Fruit fly (Drosophila melanogaster) whole organism, embryonic: Measurements from ENCODE around the gene mldr.

Source experiments
- Abd-B ChIP-seq: fragments of 200-800 bp; sonication (Bioruptor generic); optimal IDR thresholded peaks from 2 replicates; lab custom pipeline; 2018; ENCODE audit warnings: missing biosample characterization, mild to moderate bottlenecking, missing genetic modification characterization, moderate library complexity
- Ada2b ChIP-seq: fragments of 200-800 bp; sonication (Bioruptor generic); IDR thresholded peaks from 2 replicates; pipeline ENCODE4 v1.3.6; 2022; ENCODE audit warnings: missing biosample characterization, missing genetic modification characterization
- Aef1 ChIP-seq: fragments of 200-800 bp; sonication (Bioruptor generic); IDR thresholded peaks from 3 replicates; pipeline ENCODE4 v1.3.6; 2022; ENCODE audit warnings: missing biosample characterization, missing genetic modification characterization
- CG11247 ChIP-seq: fragments of 200-800 bp; sonication (Bioruptor generic); IDR thresholded peaks from 2 replicates; pipeline ENCODE4 v1.3.6; 2022; ENCODE audit warnings: missing biosample characterization, missing genetic modification characterization
- CG12104 ChIP-seq: fragments of 200-800 bp; sonication (Bioruptor generic); optimal IDR thresholded peaks from 3 replicates; lab custom pipeline; 2016; ENCODE audit warnings: missing biosample characterization, missing genetic modification characterization
- CG12744 ChIP-seq: fragments of 200-800 bp; sonication (Bioruptor generic); optimal IDR thresholded peaks from 2 replicates; lab custom pipeline; 2016; ENCODE audit warnings: missing biosample characterization, missing genetic modification characterization
- CG12769 ChIP-seq: fragments of 200-800 bp; sonication (Bioruptor generic); optimal IDR thresholded peaks from 2 replicates; lab custom pipeline; 2019; ENCODE audit warnings: missing biosample characterization, mild to moderate bottlenecking, missing genetic modification characterization, moderate library complexity
- CG13296 ChIP-seq: fragments of 200-800 bp; sonication (Bioruptor generic); optimal IDR thresholded peaks from 3 replicates; lab custom pipeline; 2018; ENCODE audit warnings: missing biosample characterization, mild to moderate bottlenecking, missing genetic modification characterization
- CG18262 ChIP-seq: fragments of 200-800 bp; optimal IDR thresholded peaks from 3 replicates; lab custom pipeline; 2019; ENCODE audit warnings: missing biosample characterization, mild to moderate bottlenecking, missing genetic modification characterization, moderate library complexity
- CG2116 ChIP-seq: fragments of 200-800 bp; sonication (Bioruptor generic); optimal IDR thresholded peaks from 3 replicates; lab custom pipeline; 2018; ENCODE audit warnings: missing biosample characterization, mild to moderate bottlenecking, missing genetic modification characterization
- CG30403 ChIP-seq: fragments of 200-800 bp; sonication (Bioruptor generic); optimal IDR thresholded peaks from 3 replicates; lab custom pipeline; 2016; ENCODE audit warnings: missing biosample characterization, missing genetic modification characterization
- CG32767 ChIP-seq: fragments of 200-800 bp; sonication (Bioruptor generic); IDR thresholded peaks from 2 replicates; pipeline ENCODE4 v1.3.6; 2022; ENCODE audit warnings: missing biosample characterization, missing genetic modification characterization
- CG4328 ChIP-seq: fragments of 200-800 bp; sonication (Bioruptor generic); optimal IDR thresholded peaks from 3 replicates; lab custom pipeline; 2017; ENCODE audit warnings: missing biosample characterization, missing genetic modification reagents, missing genetic modification characterization
- CG43689 ChIP-seq: fragments of 200-800 bp; sonication (Bioruptor generic); IDR thresholded peaks from 2 replicates; pipeline ENCODE4 v1.3.6; 2022; ENCODE audit warnings: missing biosample characterization, missing genetic modification characterization
- CG6813 ChIP-seq: fragments of 200-800 bp; sonication (Bioruptor generic); optimal IDR thresholded peaks from 2 replicates; lab custom pipeline; 2017; ENCODE audit warnings: missing biosample characterization, missing genetic modification characterization, mild to moderate bottlenecking, moderate library complexity, missing genetic modification reagents
- CG9215 ChIP-seq: fragments of 200-800 bp; sonication (Bioruptor generic); IDR thresholded peaks from 2 replicates; pipeline ENCODE4 v1.3.6; 2022; ENCODE audit warnings: missing biosample characterization, missing genetic modification characterization
- Gsc ChIP-seq: fragments of 200-800 bp; sonication (Bioruptor generic); IDR thresholded peaks from 2 replicates; pipeline ENCODE4 v1.3.6; 2022; ENCODE audit warnings: missing biosample characterization, missing genetic modification characterization
- HLH4C ChIP-seq: fragments of 200-800 bp; sonication (Bioruptor generic); IDR thresholded peaks from 3 replicates; pipeline ENCODE4 v1.3.6; 2022; ENCODE audit warnings: missing biosample characterization, missing genetic modification characterization; ENCODE audit not compliant: partially characterized antibody
- Hsf ChIP-seq: fragments of 200-800 bp; sonication (Bioruptor generic); optimal IDR thresholded peaks from 3 replicates; lab custom pipeline; 2016; ENCODE audit warnings: missing biosample characterization, missing genetic modification characterization
- Lim3 ChIP-seq: fragments of 200-800 bp; sonication (Bioruptor generic); IDR thresholded peaks from 2 replicates; pipeline ENCODE4 v1.3.6; 2022; ENCODE audit warnings: missing biosample characterization, missing genetic modification characterization
- Meics ChIP-seq: fragments of 200-800 bp; sonication (Bioruptor generic); optimal IDR thresholded peaks from 2 replicates; lab custom pipeline; 2017; ENCODE audit warnings: missing biosample characterization, mild to moderate bottlenecking, missing genetic modification characterization
- Usf ChIP-seq: fragments of 200-800 bp; sonication (Bioruptor generic); optimal IDR thresholded peaks from 2 replicates; lab custom pipeline; 2017; ENCODE audit warnings: missing genotype, missing biosample characterization, missing genetic modification characterization
- Vsx1 ChIP-seq: fragments of 200-800 bp; sonication (Bioruptor generic); optimal IDR thresholded peaks from 2 replicates; lab custom pipeline; 2017; ENCODE audit warnings: missing biosample characterization, mild to moderate bottlenecking, missing genetic modification characterization, missing genetic modification reagents
- Xbp1 ChIP-seq: fragments of 200-800 bp; sonication (Bioruptor generic); optimal IDR thresholded peaks from 3 replicates; lab custom pipeline; 2016; ENCODE audit warnings: missing biosample characterization, mild to moderate bottlenecking, missing genetic modification characterization
- al ChIP-seq: fragments of 200-800 bp; sonication (Bioruptor generic); IDR thresholded peaks from 2 replicates; pipeline ENCODE4 v1.3.6; 2022; ENCODE audit warnings: missing biosample characterization, missing genetic modification characterization
- aop ChIP-seq: fragments of 200-800 bp; sonication (Bioruptor generic); IDR thresholded peaks from 2 replicates; pipeline ENCODE4 v1.3.6; 2022; ENCODE audit warnings: missing biosample characterization, missing genetic modification characterization
- bowl ChIP-seq: fragments of 200-800 bp; sonication (Bioruptor generic); IDR thresholded peaks from 2 replicates; pipeline ENCODE4 v1.3.6; 2022; ENCODE audit warnings: missing biosample characterization, missing genetic modification characterization
- crol ChIP-seq: fragments of 200-800 bp; sonication (Bioruptor generic); IDR thresholded peaks from 2 replicates; pipeline ENCODE4 v1.3.6; 2022; ENCODE audit warnings: missing biosample characterization, missing genetic modification characterization
- cwo ChIP-seq: fragments of 200-800 bp; sonication (Bioruptor generic); optimal IDR thresholded peaks from 3 replicates; lab custom pipeline; 2017; ENCODE audit warnings: missing biosample characterization, missing genetic modification characterization, mild to moderate bottlenecking, moderate library complexity, missing genetic modification reagents
- dan ChIP-seq: fragments of 200-800 bp; sonication (Bioruptor generic); IDR thresholded peaks from 2 replicates; pipeline ENCODE4 v1.3.6; 2022; ENCODE audit warnings: missing biosample characterization, missing genetic modification characterization
- en ChIP-seq: fragments of 200-800 bp; sonication (Bioruptor generic); optimal IDR thresholded peaks from 2 replicates; lab custom pipeline; 2016; ENCODE audit warnings: missing biosample characterization, missing genetic modification characterization
- fd96Cb ChIP-seq: fragments of 200-800 bp; sonication (Bioruptor generic); optimal IDR thresholded peaks from 2 replicates; lab custom pipeline; 2018; ENCODE audit warnings: missing biosample characterization, mild to moderate bottlenecking, missing genetic modification characterization, moderate library complexity
- gcm2 ChIP-seq: fragments of 200-800 bp; sonication (Bioruptor generic); optimal IDR thresholded peaks from 2 replicates; lab custom pipeline; 2016; ENCODE audit warnings: missing biosample characterization, missing genetic modification characterization
- grn ChIP-seq: fragments of 200-800 bp; sonication (Bioruptor generic); optimal IDR thresholded peaks from 3 replicates; lab custom pipeline; 2017; ENCODE audit warnings: missing biosample characterization, missing genetic modification characterization
- gsb ChIP-seq: fragments of 200-800 bp; sonication (Bioruptor generic); IDR thresholded peaks from 2 replicates; pipeline ENCODE4 v1.3.6; 2022; ENCODE audit warnings: missing biosample characterization, missing genetic modification characterization
- ind ChIP-seq: fragments of 200-800 bp; sonication (Bioruptor generic); optimal IDR thresholded peaks from 3 replicates; lab custom pipeline; 2016; ENCODE audit warnings: missing biosample characterization, missing genetic modification characterization
- ken ChIP-seq: fragments of 200-800 bp; sonication (Bioruptor generic); IDR thresholded peaks from 3 replicates; pipeline ENCODE4 v1.3.6; 2022; ENCODE audit warnings: missing biosample characterization, missing genetic modification characterization
- kni ChIP-seq: fragments of 200-800 bp; sonication (Bioruptor generic); optimal IDR thresholded peaks from 3 replicates; lab custom pipeline; 2017; ENCODE audit warnings: mild to moderate bottlenecking, missing biosample characterization, missing genetic modification reagents, missing genetic modification characterization
- knrl ChIP-seq: fragments of 200-800 bp; sonication (Bioruptor generic); IDR thresholded peaks from 3 replicates; pipeline ENCODE4 v1.3.6; 2022; ENCODE audit warnings: missing biosample characterization, missing genetic modification characterization; ENCODE audit not compliant: partially characterized antibody
- lilli ChIP-seq: fragments of 200-800 bp; sonication (Bioruptor generic); optimal IDR thresholded peaks from 3 replicates; lab custom pipeline; 2016; ENCODE audit warnings: missing biosample characterization, missing genetic modification characterization
- lola ChIP-seq, 3 experiments: fragments of >200 bp in 2 of 3; fragments of 200-800 bp in 1 of 3; sonication (Bioruptor generic) in 1 of 3; optimal IDR thresholded peaks; 2 replicates each; lab custom pipeline; 2017 to 2019; ENCODE audit warnings: missing biosample characterization in 3 of 3, missing genetic modification characterization in 3 of 3, mild to moderate bottlenecking in 1 of 3, moderate library complexity in 1 of 3
- nmo ChIP-seq: fragments of 200-800 bp; sonication (Bioruptor generic); optimal IDR thresholded peaks from 2 replicates; lab custom pipeline; 2018; ENCODE audit warnings: missing biosample characterization, mild to moderate bottlenecking, missing genetic modification characterization, moderate library complexity
- pfk ChIP-seq: fragments of 200-800 bp; sonication (Bioruptor generic); optimal IDR thresholded peaks from 2 replicates; lab custom pipeline; 2018; ENCODE audit warnings: missing biosample characterization, mild to moderate bottlenecking, missing genetic modification characterization, moderate library complexity
- psq ChIP-seq: fragments of 200-800 bp; sonication (Bioruptor generic); optimal IDR thresholded peaks from 2 replicates; lab custom pipeline; 2017; ENCODE audit warnings: missing biosample characterization, missing genetic modification characterization
- pum ChIP-seq: fragments of 200-800 bp; sonication (Bioruptor generic); optimal IDR thresholded peaks from 2 replicates; lab custom pipeline; 2016; ENCODE audit warnings: missing biosample characterization, missing genetic modification characterization
- repo ChIP-seq: fragments of 200-800 bp; sonication (Bioruptor generic); optimal IDR thresholded peaks from 2 replicates; lab custom pipeline; 2016; ENCODE audit warnings: missing biosample characterization, missing genetic modification characterization
- sens ChIP-seq: fragments of 200-800 bp; sonication (Bioruptor generic); peaks from one replicate; lab custom pipeline; 2016; ENCODE audit warnings: missing biosample characterization, missing genetic modification characterization
- shn ChIP-seq: fragments of 200-800 bp; sonication (Bioruptor generic); optimal IDR thresholded peaks from 3 replicates; lab custom pipeline; 2016; ENCODE audit warnings: missing biosample characterization, missing genetic modification characterization
- sna ChIP-seq: fragments of 200-800 bp; sonication (Bioruptor generic); IDR thresholded peaks from 2 replicates; pipeline ENCODE4 v1.3.6; 2022; ENCODE audit warnings: missing biosample characterization, missing genetic modification characterization; ENCODE audit not compliant: partially characterized antibody
- tgo ChIP-seq: fragments of 200-800 bp; sonication (Bioruptor generic); IDR thresholded peaks from 3 replicates; pipeline ENCODE4 v1.3.6; 2022; ENCODE audit warnings: missing biosample characterization, missing genetic modification characterization
- vnd ChIP-seq: fragments of 200-800 bp; sonication (Bioruptor generic); IDR thresholded peaks from 3 replicates; pipeline ENCODE4 v1.3.6; 2022; ENCODE audit warnings: missing biosample characterization, missing genetic modification characterization; ENCODE audit not compliant: partially characterized antibody

mldr gene

dm6 chrX:6291083-6291699, at the start of gene mldr, which contains the start of gene Rpt4 (continued):
- TF ChIP-seq en (GFP tag; lab: Kevin White, UChicago) (no peak), dan (GFP tag; lab: Robert Waterston, UW) (no peak), crol (GFP tag; lab: Robert Waterston, UW) (no peak), Vsx1 (no peak), CG12769 (tag; lab: Kevin White, UChicago) (no peak), sna (GFP tag; lab: Robert Waterston, UW) (no peak), gsb (GFP tag; lab: Robert Waterston, UW) (no peak), CG9215 (GFP tag; lab: Robert Waterston, UW) (no peak), pfk (GFP tag; lab: Kevin White, UChicago) (no peak), CG12744 (GFP tag; lab: Kevin White, UChicago) (no peak), CG32767 (GFP tag; lab: Robert Waterston, UW) (no peak), CG13296 (GFP tag; lab: Kevin White, UChicago) (no peak), CG6813 (no peak), CG12104 (GFP tag; lab: Kevin White, UChicago) (no peak), lilli (GFP tag; lab: Kevin White, UChicago) (no peak), Aef1 (GFP tag; lab: Robert Waterston, UW) (no peak), gcm2 (GFP tag; lab: Kevin White, UChicago) (no peak), tgo (no peak), ind (GFP tag; lab: Kevin White, UChicago) (no peak), Lim3 (GFP tag; lab: Robert Waterston, UW) (no peak), CG2116 (peak; percentile 12), Xbp1 (GFP tag; lab: Kevin White, UChicago) (no peak), lola (GFP tag; optimal IDR thresholded peaks at IDR 0.05; lab: Kevin White, UChicago) (no peak), CG43689 (GFP tag; lab: Robert Waterston, UW) (no peak), CG11247 (GFP tag; lab: Robert Waterston, UW) (no peak), shn (no peak), Hsf (no peak), bowl (GFP tag; lab: Robert Waterston, UW) (no peak), repo (no peak), CG4328 (GFP tag; lab: Kevin White, UChicago) (no peak), kni (GFP tag; lab: Kevin White, UChicago) (no peak), psq (GFP tag; lab: Kevin White, UChicago) (no peak), Gsc (GFP tag; lab: Robert Waterston, UW) (no peak), aop (no peak), CG18262 (tag; lab: Kevin White, UChicago) (no peak), vnd (GFP tag; lab: Robert Waterston, UW) (no peak), grn (GFP tag; lab: Kevin White, UChicago) (no peak), Ada2b (GFP tag; lab: Robert Waterston, UW) (no peak), fd96Cb (tag; lab: Kevin White, UChicago) (no peak), nmo (GFP tag; lab: Kevin White, UChicago) (peak; percentile 40), pum (no peak), Meics (GFP tag; lab: Kevin White, UChicago) (no peak), al (GFP tag; lab: Robert Waterston, UW) (no peak), knrl (GFP tag; lab: Robert Waterston, UW) (peak; percentile 45; the same call in 1 of the 3 replicates), sens (peak; percentile 58), ken (GFP tag; lab: Robert Waterston, UW) (no peak), Abd-B (GFP tag; lab: Kevin White, UChicago) (no peak), cwo (GFP tag; lab: Kevin White, UChicago) (no peak), CG30403 (no peak), Usf (GFP tag; lab: Kevin White, UChicago) (no peak), HLH4C (GFP tag; lab: Robert Waterston, UW) (no peak)
